Worm (Caenorhabditis elegans) whole organism, L4 larva: Measurements from ENCODE around the gene hsd-3.

ENCODE experiments used
- nhr-102 ChIP-seq: sonication (generic microtip); optimal IDR thresholded peaks from 2 replicates; lab custom pipeline; 2016; ENCODE audit warnings: mild to moderate bottlenecking, missing genetic modification characterization, moderate library complexity, missing compliant biosample characterization
- skn-1 ChIP-seq: fragments of 150-350 bp; optimal IDR thresholded peaks from 2 replicates; lab custom pipeline; 2014; ENCODE audit warnings: missing biosample characterization, missing genetic modification characterization
- snpc-4 ChIP-seq: fragments of 150-350 bp; optimal IDR thresholded peaks from 2 replicates; lab custom pipeline; 2014; ENCODE audit warnings: missing biosample characterization, missing genetic modification characterization

DNA sequence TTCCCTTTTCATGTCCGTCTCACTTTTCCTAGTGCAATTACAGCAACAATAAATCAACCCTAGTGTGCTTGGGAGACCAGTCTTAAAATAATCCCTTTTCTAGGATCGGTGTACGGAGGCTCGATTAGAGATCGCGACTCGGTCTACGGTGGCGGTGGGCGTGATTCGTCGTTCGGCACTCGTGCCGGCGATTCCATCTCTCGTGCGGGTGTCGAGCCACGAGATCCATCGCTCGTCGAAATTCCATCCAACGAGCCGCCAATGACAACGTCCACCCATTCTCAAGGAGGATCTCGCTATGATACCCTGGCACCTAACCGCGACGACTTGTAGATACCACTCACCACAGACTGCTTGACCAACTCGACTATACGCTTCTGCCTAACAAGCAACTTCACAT is 16.6 kb upstream of the hsd-3 start:
- no peak for TF ChIP-seq snpc-4
- no peak for TF ChIP-seq skn-1 (tag; lab: Kevin White, UChicago)
- no peak for TF ChIP-seq nhr-102 (tag; lab: Kevin White, UChicago)
